Fruit fly (Drosophila melanogaster): Measurements from ENCODE around the gene CG33322.

Gene CG33322

dm6 chr2L:20823196-20824105 lies 7.4 kb upstream of the CG33322 start (continued):
- TF ChIP-seq CG5180 (GFP tag; optimal IDR thresholded peaks at IDR 0.05) (peak; percentile 58), CG12744 (GFP tag; optimal IDR thresholded peaks at IDR 0.05) (no peak), CG8290 (GFP tag; optimal IDR thresholded peaks at IDR 0.05) (no peak), CG8290 (tag; optimal IDR thresholded peaks at IDR 0.05) (peak in 1 of 2 experiments; percentile 53), Sry-δ (GFP tag; optimal IDR thresholded peaks at IDR 0.05) (peak; percentile 12), unpg (GFP tag; optimal IDR thresholded peaks at IDR 0.05) (no peak), tgo (GFP tag; IDR thresholded peaks at IDR 0.05) (no peak), da (GFP tag; optimal IDR thresholded peaks at IDR 0.05) (no peak), sima (GFP tag; optimal IDR thresholded peaks at IDR 0.05) (no peak), CG12659 (GFP tag; optimal IDR thresholded peaks at IDR 0.05) (no peak), seq (GFP tag; IDR thresholded peaks at IDR 0.05) (no peak), CG4730 (GFP tag; IDR thresholded peaks at IDR 0.05) (no peak), Meics (GFP tag; optimal IDR thresholded peaks at IDR 0.05) (peak; percentile 33), Blimp-1 (GFP tag; optimal IDR thresholded peaks at IDR 0.05) (no peak), ara (GFP tag; IDR thresholded peaks at IDR 0.05) (no peak), CHES-1-like (GFP tag; optimal IDR thresholded peaks at IDR 0.05) (no peak), bsh (GFP tag; optimal IDR thresholded peaks at IDR 0.05) (no peak), CG14014 (GFP tag; IDR thresholded peaks at IDR 0.05) (peak; percentile 48; the same call in 1 of the 2 replicates), CG32767 (GFP tag; IDR thresholded peaks at IDR 0.05) (no peak), pho (GFP tag; optimal IDR thresholded peaks at IDR 0.05) (peak; percentile 39), mld (GFP tag; IDR thresholded peaks at IDR 0.05; ENCODE audit: partially characterized antibody) (peak; percentile 54; the same call in 2 of the 3 replicates), CG12155 (GFP tag; optimal IDR thresholded peaks at IDR 0.05) (no peak), CG7556 (GFP tag; optimal IDR thresholded peaks at IDR 0.05) (peak; percentile 36), vfl (GFP tag; optimal IDR thresholded peaks at IDR 0.05) (no peak), CG13296 (GFP tag; optimal IDR thresholded peaks at IDR 0.05) (no peak), sob (GFP tag; IDR thresholded peaks at IDR 0.05) (peak; percentile 46), Sox100B (GFP tag; optimal IDR thresholded peaks at IDR 0.05) (peak; percentile 62), pzg (GFP tag; optimal IDR thresholded peaks at IDR 0.05) (peak; percentile 9), dysf (GFP tag; IDR thresholded peaks at IDR 0.05) (no peak), Antp (GFP tag; optimal IDR thresholded peaks at IDR 0.05) (peak; percentile 12), schlank (tag; optimal IDR thresholded peaks at IDR 0.05) (no peak), ATbp (GFP tag; optimal IDR thresholded peaks at IDR 0.05) (peak; percentile 2), PHDP (tag; optimal IDR thresholded peaks at IDR 0.05) (no peak), insv (GFP tag; optimal IDR thresholded peaks at IDR 0.05) (peak in 1 of 2 experiments; percentile 90), TFAM (GFP tag; optimal IDR thresholded peaks at IDR 0.05) (no peak), stwl (tag; optimal IDR thresholded peaks at IDR 0.05) (peak; percentile 25), fd102C (GFP tag; optimal IDR thresholded peaks at IDR 0.05) (no peak), Eip74EF (GFP tag; optimal IDR thresholded peaks at IDR 0.05) (no peak), emc (GFP tag; optimal IDR thresholded peaks at IDR 0.05) (no peak), Hr51 (GFP tag; optimal IDR thresholded peaks at IDR 0.05) (peak in 1 of 2 experiments; percentile 24), CG32772 (GFP tag; IDR thresholded peaks at IDR 0.05) (no peak), scrt (GFP tag; optimal IDR thresholded peaks at IDR 0.05) (no peak), CG16863 (GFP tag; optimal IDR thresholded peaks at IDR 0.05) (no peak), CG3407 (GFP tag; optimal IDR thresholded peaks at IDR 0.05) (no peak), Dad (GFP tag; optimal IDR thresholded peaks at IDR 0.05) (peak; percentile 16), aop (GFP tag; IDR thresholded peaks at IDR 0.05) (no peak), ato (GFP tag; IDR thresholded peaks at IDR 0.05; ENCODE audit: partially characterized antibody) (no peak), CG18764 (GFP tag; optimal IDR thresholded peaks at IDR 0.05) (no peak)

Data from whole organism, embryonic.